Fruit fly (Drosophila melanogaster): ENCODE measurements around the gene CG14435.

CG14435 gene

DNA sequence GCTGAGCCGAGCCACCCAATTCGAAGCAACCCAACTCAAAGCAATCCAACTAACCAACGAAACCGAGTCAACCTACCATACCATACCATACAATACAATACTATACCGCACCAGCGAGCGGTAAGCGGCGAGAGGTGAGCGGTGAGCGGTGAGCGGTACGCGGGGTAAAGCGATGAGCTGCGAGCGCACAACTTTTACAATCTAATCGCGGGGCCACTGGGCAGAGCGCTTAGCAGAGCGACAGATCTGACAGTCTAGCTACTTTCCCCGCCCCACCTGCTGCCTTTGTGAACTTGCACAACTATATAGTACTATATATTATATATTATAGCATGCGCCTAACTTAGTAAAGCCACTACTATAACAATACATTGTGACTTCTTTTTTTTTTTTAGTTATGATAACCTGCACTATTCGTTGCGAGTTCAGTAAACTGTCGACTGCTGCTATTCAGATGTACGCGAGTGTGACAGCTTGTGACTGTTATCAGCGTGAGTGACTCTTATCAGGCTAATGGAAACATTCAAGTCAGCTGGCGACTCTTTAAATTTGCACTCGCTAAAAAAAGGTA lies 42.9 kb downstream of the CG14435 start (continued):
- TF ChIP-seq Xbp1 (GFP tag; optimal IDR thresholded peaks at IDR 0.05), result peak; percentile 46
- no peak for TF ChIP-seq MESR4 (GFP tag; optimal IDR thresholded peaks at IDR 0.05)
- TF ChIP-seq otp (GFP tag; IDR thresholded peaks at IDR 0.05), result 0 out of 3 replicates have a peak, but pooled peaks have one; percentile 24
- TF ChIP-seq CG4707 (GFP tag; optimal IDR thresholded peaks at IDR 0.05), result no peak
- peak; percentile 46 for TF ChIP-seq Oli (tag; optimal IDR thresholded peaks at IDR 0.05)
- TF ChIP-seq CG8388 (GFP tag; optimal IDR thresholded peaks at IDR 0.05), result no peak
- TF ChIP-seq fd102C (GFP tag; optimal IDR thresholded peaks at IDR 0.05), result no peak
- TF ChIP-seq Hr51 (GFP tag; optimal IDR thresholded peaks at IDR 0.05), result peak in 1 of 2 experiments; percentile 61
- TF ChIP-seq NC2β (GFP tag; optimal IDR thresholded peaks at IDR 0.05), result no peak
- peak; percentile 43; the same call in 1 of the 2 replicates for TF ChIP-seq CG32532 (GFP tag; IDR thresholded peaks at IDR 0.05)
- TF ChIP-seq CG8924 (tag; optimal IDR thresholded peaks at IDR 0.05), result peak; percentile 12
- no peak for TF ChIP-seq CG18764 (GFP tag; optimal IDR thresholded peaks at IDR 0.05)
- no peak for TF ChIP-seq hb (GFP tag; IDR thresholded peaks at IDR 0.05; ENCODE audit: partially characterized antibody)
- no peak for TF ChIP-seq dan (GFP tag; IDR thresholded peaks at IDR 0.05)
- no peak for TF ChIP-seq gcm2 (GFP tag; optimal IDR thresholded peaks at IDR 0.05)
- peak; percentile 20 for TF ChIP-seq B-H2 (GFP tag; optimal IDR thresholded peaks at IDR 0.05)
- TF ChIP-seq CG10209 (GFP tag; optimal IDR thresholded peaks at IDR 0.05), result peak; percentile 45
- TF ChIP-seq dysf (GFP tag; IDR thresholded peaks at IDR 0.05), result peak; percentile 37; the same call in 1 of the 3 replicates
- no peak for TF ChIP-seq CG13624 (GFP tag; optimal IDR thresholded peaks at IDR 0.05)
- TF ChIP-seq Dip2 (GFP tag; IDR thresholded peaks at IDR 0.05), result no peak
- TF ChIP-seq CG10366 (GFP tag; IDR thresholded peaks at IDR 0.05), result no peak; the same call in 1 of the 2 replicates
- TF ChIP-seq cad (GFP tag; optimal IDR thresholded peaks at IDR 0.05), result no peak
- peak; percentile 47; the same call in 1 of the 2 replicates for TF ChIP-seq Drgx (GFP tag; IDR thresholded peaks at IDR 0.05)
- TF ChIP-seq Usf (GFP tag; optimal IDR thresholded peaks at IDR 0.05), result no peak
- TF ChIP-seq HLH3B (GFP tag; IDR thresholded peaks at IDR 0.05), result peak; percentile 23; the same call in 1 of the 2 replicates
- TF ChIP-seq Side (GFP tag; optimal IDR thresholded peaks at IDR 0.05), result no peak
- no peak for TF ChIP-seq CG8478 (optimal IDR thresholded peaks at IDR 0.05)
- no peak for TF ChIP-seq nerfin-2 (GFP tag; IDR thresholded peaks at IDR 0.05; ENCODE audit: partially characterized antibody)
- no peak for TF ChIP-seq CG2875 (GFP tag; optimal IDR thresholded peaks at IDR 0.05)
- TF ChIP-seq disco-r (GFP tag; optimal IDR thresholded peaks at IDR 0.05), result no peak
- no peak for TF ChIP-seq gfzf (GFP tag; optimal IDR thresholded peaks at IDR 0.05)
- no peak for TF ChIP-seq chif (GFP tag; optimal IDR thresholded peaks at IDR 0.05)
- peak in 1 of 2 experiments; percentile 8 for TF ChIP-seq Pdp1 (GFP tag; optimal IDR thresholded peaks at IDR 0.05)
- TF ChIP-seq Jarid2 (GFP tag; optimal IDR thresholded peaks at IDR 0.05), result no peak
- TF ChIP-seq CG4424 (GFP tag; optimal IDR thresholded peaks at IDR 0.05), result peak; percentile 45
- TF ChIP-seq rib (GFP tag; IDR thresholded peaks at IDR 0.05), result peak; percentile 68
- no peak for TF ChIP-seq CG1647 (GFP tag; optimal IDR thresholded peaks at IDR 0.05)
- TF ChIP-seq Dip3 (GFP tag; optimal IDR thresholded peaks at IDR 0.05), result no peak
- TF ChIP-seq CG10543 (GFP tag; optimal IDR thresholded peaks at IDR 0.05), result peak; percentile 92
- TF ChIP-seq cato (GFP tag; optimal IDR thresholded peaks at IDR 0.05; ENCODE audit: borderline replicate concordance), result no peak
- TF ChIP-seq CG2202 (tag; optimal IDR thresholded peaks at IDR 0.05), result no peak
- TF ChIP-seq nau (GFP tag; optimal IDR thresholded peaks at IDR 0.05), result no peak
- TF ChIP-seq CG10565 (GFP tag; optimal IDR thresholded peaks at IDR 0.05), result no peak
- TF ChIP-seq CG15696 (tag; optimal IDR thresholded peaks at IDR 0.05), result no peak
- no peak for TF ChIP-seq Nf-YB (GFP tag; optimal IDR thresholded peaks at IDR 0.05)
- no peak for TF ChIP-seq CG4404 (GFP tag; IDR thresholded peaks at IDR 0.05)
- no peak for TF ChIP-seq CG9727 (GFP tag; optimal IDR thresholded peaks at IDR 0.05)
- no peak for TF ChIP-seq pan (optimal IDR thresholded peaks at IDR 0.05)
- TF ChIP-seq pan (GFP tag; optimal IDR thresholded peaks at IDR 0.05 in 1 of 2, IDR thresholded peaks at IDR 0.05 in 1 of 2), result peak in 1 of 2 experiments; percentile 30
- no peak for TF ChIP-seq CG3838 (GFP tag; optimal IDR thresholded peaks at IDR 0.05)

Data from whole organism, embryonic.